Worm (Caenorhabditis elegans) whole organism, early embryonic: ENCODE results near the gene pat-2.

Experiments
- aly-1 ChIP-seq: sonication (generic microtip); optimal IDR thresholded peaks from 2 replicates; lab custom pipeline; 2016; ENCODE audit warnings: missing genetic modification characterization, missing compliant biosample characterization
- ama-1 ChIP-seq: fragments of 150-350 bp; optimal IDR thresholded peaks from 2 replicates; lab custom pipeline; 2014
- ceh-36 ChIP-seq: sonication (generic microtip); optimal IDR thresholded peaks from 2 replicates; lab custom pipeline; 2016; ENCODE audit warnings: missing genetic modification characterization, inconsistent platforms, missing compliant biosample characterization
- flt-1 ChIP-seq: fragments of 200-800 bp; sonication (Bioruptor generic); IDR thresholded peaks from 2 replicates; pipeline ENCODE4 v1.3.6; 2022; ENCODE audit warnings: missing genetic modification characterization, missing compliant biosample characterization
- hmbx-1 ChIP-seq: sonication (generic microtip); optimal IDR thresholded peaks from 2 replicates; lab custom pipeline; 2016; ENCODE audit warnings: mild to moderate bottlenecking, missing genetic modification characterization, missing compliant biosample characterization
- hnd-1 ChIP-seq: sonication (generic microtip); optimal IDR thresholded peaks from 2 replicates; lab custom pipeline; 2016; ENCODE audit warnings: missing genetic modification characterization, missing compliant biosample characterization
- tra-4 ChIP-seq: sonication (generic microtip); optimal IDR thresholded peaks from 2 replicates; lab custom pipeline; 2017; ENCODE audit warnings: missing genetic modification characterization, missing compliant biosample characterization

ce11 chrIII:8775953-8776352, 42.7 kb upstream of the pat-2 start, which contains the start of gene snap-29:
- TF ChIP-seq tra-4 (tag; lab: Kevin White, UChicago) (no peak), hnd-1 (no peak), hmbx-1 (tag; lab: Kevin White, UChicago) (no peak), ama-1 (no peak), aly-1 (no peak), flt-1 (no peak), ceh-36 (no peak)
